Worm (Caenorhabditis elegans) whole organism, young adult: ENCODE data around the gene F35E8.13.

ENCODE experiments used
- F10E7.11 ChIP-seq: sonication (generic microtip); optimal IDR thresholded peaks from 2 replicates; lab custom pipeline; 2017; ENCODE audit warnings: mild to moderate bottlenecking, missing genetic modification characterization, moderate library complexity, missing compliant biosample characterization
- Y56A3A.18 ChIP-seq: fragments of 200-800 bp; sonication (Bioruptor generic); IDR thresholded peaks from 2 replicates; pipeline ENCODE4 v1.3.6; 2022; ENCODE audit warnings: missing genetic modification reagents, missing genetic modification characterization, missing compliant biosample characterization
- ama-1 ChIP-seq, 3 experiments: fragments of 150-350 bp in 1 of 3; sonication (generic microtip) in 2 of 3; optimal IDR thresholded peaks; 2 replicates each; lab custom pipeline; 2014 to 2018; ENCODE audit warnings: missing biosample characterization in 2 of 3, missing genetic modification characterization in 2 of 3, missing genetic modification reagents in 2 of 3
- egl-44 ChIP-seq: fragments of 200-800 bp; sonication (Bioruptor generic); IDR thresholded peaks from 2 replicates; pipeline ENCODE4 v1.3.6; 2022; ENCODE audit warnings: missing genetic modification reagents, missing genetic modification characterization, missing compliant biosample characterization
- hsf-1 ChIP-seq: fragments of 200-800 bp; sonication (Bioruptor generic); IDR thresholded peaks from 2 replicates; pipeline ENCODE4 v1.3.6; 2022; ENCODE audit warnings: missing genetic modification reagents, missing genetic modification characterization, missing compliant biosample characterization
- nfya-2 ChIP-seq: fragments of 200-800 bp; sonication (Bioruptor generic); IDR thresholded peaks from 2 replicates; pipeline ENCODE4 v1.3.6; 2022; ENCODE audit warnings: missing genetic modification reagents, missing genetic modification characterization, missing compliant biosample characterization
- nfyb-1 ChIP-seq: fragments of 200-800 bp; sonication (Bioruptor generic); IDR thresholded peaks from 2 replicates; pipeline ENCODE4 v1.3.6; 2022; ENCODE audit warnings: missing genetic modification reagents, missing genetic modification characterization, missing compliant biosample characterization
- nhr-120 ChIP-seq: fragments of 200-800 bp; sonication (Bioruptor generic); IDR thresholded peaks from 2 replicates; pipeline ENCODE4 v1.3.6; 2022; ENCODE audit warnings: missing genetic modification characterization, missing compliant biosample characterization
- snpc-1.3 ChIP-seq: sonication (generic microtip); optimal IDR thresholded peaks from 2 replicates; lab custom pipeline; 2017; ENCODE audit warnings: missing genetic modification characterization, mild to moderate bottlenecking, missing compliant biosample characterization, antibody characterized with exemption, moderate library complexity, missing genotype, missing genetic modification reagents; ENCODE audit not compliant: insufficient read depth
- tbp1 ChIP-seq: fragments of 200-800 bp; sonication (Bioruptor generic); optimal IDR thresholded peaks from 2 replicates; lab custom pipeline; 2018; ENCODE audit warnings: mild to moderate bottlenecking, missing genetic modification characterization, missing compliant biosample characterization
- unc-130 ChIP-seq: sonication (generic microtip); optimal IDR thresholded peaks from 2 replicates; lab custom pipeline; 2016; ENCODE audit warnings: missing genetic modification reagents, missing genetic modification characterization, missing compliant biosample characterization

ce11 chrV:15974836-15975235 is 51.8 kb downstream of the F35E8.13 start, which contains the start of gene sru-22:
- TF ChIP-seq egl-44 (GFP tag; lab: Robert Waterston, UW): no peak
- no peak for TF ChIP-seq snpc-1.3
- TF ChIP-seq hsf-1: no peak
- no peak for TF ChIP-seq nfya-2 (GFP tag; lab: Robert Waterston, UW)
- no peak for TF ChIP-seq nhr-120 (GFP tag; lab: Robert Waterston, UW)
- TF ChIP-seq unc-130 (GFP tag; lab: Kevin White, UChicago): no peak
- no peak for TF ChIP-seq nfyb-1
- TF ChIP-seq ama-1 (optimal IDR thresholded peaks at IDR 0.05; lab: Kevin White, UChicago): no peak
- no peak for TF ChIP-seq ama-1 (GFP tag; optimal IDR thresholded peaks at IDR 0.05; lab: Kevin White, UChicago)
- TF ChIP-seq tbp1: no peak
- TF ChIP-seq F10E7.11 (tag; lab: Kevin White, UChicago): no peak
- TF ChIP-seq Y56A3A.18 (GFP tag; lab: Robert Waterston, UW): no peak
